Worm (Caenorhabditis elegans): ENCODE data around the gene rsp-6.

- TF ChIP-seq sea-1 (GFP tag; conservative IDR thresholded peaks at IDR 0.05) (no peak), pes-1 (GFP tag; IDR thresholded peaks at IDR 0.05) (no peak), ama-1 (optimal IDR thresholded peaks at IDR 0.05) (no peak), flt-1 (GFP tag; IDR thresholded peaks at IDR 0.05) (no peak), B0310.2 (tag; optimal IDR thresholded peaks at IDR 0.05) (no peak), ceh-13 (GFP tag; optimal IDR thresholded peaks at IDR 0.05) (no peak), tbx-11 (GFP tag; IDR thresholded peaks at IDR 0.05) (no peak), hmbx-1 (tag; optimal IDR thresholded peaks at IDR 0.05) (no peak), tbx-37 (GFP tag; conservative IDR thresholded peaks at IDR 0.05) (no peak), scrt-1 (GFP tag; IDR thresholded peaks at IDR 0.05) (no peak), hnd-1 (tag; optimal IDR thresholded peaks at IDR 0.05) (no peak), ceh-36 (tag; optimal IDR thresholded peaks at IDR 0.05) (no peak), hmg-4 (GFP tag; optimal IDR thresholded peaks at IDR 0.05) (no peak)
Observed at ce11 chrIV:7782292-7782691, 8.7 kb downstream of the rsp-6 start, which contains the start of gene sec-10.
